Fruit fly (Drosophila melanogaster) whole organism, adult: ENCODE results near the gene c11.1.
A peak's percentile ranks its signal among the peaks of the same experiment; 100 is the strongest.

Experiments
- CG11617 ChIP-seq: fragments of 200-800 bp; sonication (Bioruptor generic); optimal IDR thresholded peaks from 2 replicates; lab custom pipeline; 2017; ENCODE audit warnings: mild to moderate bottlenecking, missing biosample characterization, missing genetic modification reagents, missing genetic modification characterization
- CG12768 ChIP-seq: fragments of 200-800 bp; sonication (Bioruptor generic); optimal IDR thresholded peaks from 2 replicates; lab custom pipeline; 2017; ENCODE audit warnings: missing biosample characterization, missing genetic modification characterization, mild to moderate bottlenecking, moderate library complexity, missing genetic modification reagents
- CG14711 ChIP-seq: fragments of 200-800 bp; sonication (Bioruptor generic); optimal IDR thresholded peaks from 2 replicates; lab custom pipeline; 2018; ENCODE audit warnings: missing biosample characterization, mild to moderate bottlenecking, missing genetic modification characterization, moderate library complexity
- CG1620 ChIP-seq: fragments of 200-800 bp; sonication (Bioruptor generic); optimal IDR thresholded peaks from 2 replicates; lab custom pipeline; 2016; ENCODE audit warnings: missing biosample characterization, missing genetic modification characterization
- CG33017 ChIP-seq: fragments of 200-800 bp; sonication (Bioruptor generic); optimal IDR thresholded peaks from 2 replicates; lab custom pipeline; 2018; ENCODE audit warnings: missing biosample characterization, mild to moderate bottlenecking, missing genetic modification characterization, moderate library complexity
- CG5204 ChIP-seq: fragments of 200-800 bp; sonication (Bioruptor generic); optimal IDR thresholded peaks from 2 replicates; lab custom pipeline; 2016; ENCODE audit warnings: missing biosample characterization, missing genetic modification characterization
- CG7045 ChIP-seq: fragments of 200-800 bp; sonication (Bioruptor generic); optimal IDR thresholded peaks from 2 replicates; lab custom pipeline; 2017; ENCODE audit warnings: missing biosample characterization, mild to moderate bottlenecking, missing genetic modification characterization
- CG7101 ChIP-seq: fragments of 200-800 bp; sonication (Bioruptor generic); optimal IDR thresholded peaks from 2 replicates; lab custom pipeline; 2018; ENCODE audit warnings: missing biosample characterization, mild to moderate bottlenecking, missing genetic modification characterization, moderate library complexity
- Clk ChIP-seq: fragments of 200-800 bp; sonication (Bioruptor generic); optimal IDR thresholded peaks from 2 replicates; lab custom pipeline; 2017; ENCODE audit warnings: missing biosample characterization, missing genetic modification characterization
- Crg-1 ChIP-seq: fragments of 200-800 bp; sonication (Bioruptor generic); optimal IDR thresholded peaks from 2 replicates; lab custom pipeline; 2016; ENCODE audit warnings: missing biosample characterization, missing genetic modification characterization
- Hr96 ChIP-seq: fragments of 200-800 bp; sonication (Bioruptor generic); optimal IDR thresholded peaks from 2 replicates; lab custom pipeline; 2016; ENCODE audit warnings: missing biosample characterization, missing genetic modification characterization
- Mnt ChIP-seq: fragments of 200-800 bp; sonication (Bioruptor generic); optimal IDR thresholded peaks from 2 replicates; lab custom pipeline; 2016; ENCODE audit warnings: missing biosample characterization, mild to moderate bottlenecking, missing genetic modification characterization
- bab1 ChIP-seq: fragments of 200-800 bp; sonication (Bioruptor generic); optimal IDR thresholded peaks from 3 replicates; lab custom pipeline; 2019; ENCODE audit warnings: missing biosample characterization, mild to moderate bottlenecking, missing genetic modification characterization, moderate library complexity
- cic ChIP-seq: fragments of 200-800 bp; sonication (Bioruptor generic); optimal IDR thresholded peaks from 2 replicates; lab custom pipeline; 2017; ENCODE audit warnings: missing biosample characterization, mild to moderate bottlenecking, missing genetic modification characterization, moderate library complexity
- cnc ChIP-seq, 2 experiments: fragments of >200 bp; optimal IDR thresholded peaks; 2 replicates each; lab custom pipeline; 2017
- kay ChIP-seq: fragments of 200-800 bp; sonication (Bioruptor generic); peaks from one replicate; lab custom pipeline; 2016; ENCODE audit warnings: missing biosample characterization, missing genetic modification characterization, borderline replicate concordance
- ovo ChIP-seq: fragments of 200-800 bp; sonication (Bioruptor generic); optimal IDR thresholded peaks from 2 replicates; lab custom pipeline; 2016; ENCODE audit warnings: missing biosample characterization, missing genetic modification characterization
- pad ChIP-seq: fragments of 200-800 bp; sonication (Bioruptor generic); optimal IDR thresholded peaks from 3 replicates; lab custom pipeline; 2017; ENCODE audit warnings: missing biosample characterization, missing genetic modification characterization, mild to moderate bottlenecking, moderate library complexity, missing genetic modification reagents
- tj ChIP-seq: fragments of 200-800 bp; sonication (Bioruptor generic); optimal IDR thresholded peaks from 3 replicates; lab custom pipeline; 2017; ENCODE audit warnings: missing biosample characterization, mild to moderate bottlenecking, missing genetic modification characterization, moderate library complexity
- toe ChIP-seq: fragments of 200-800 bp; sonication (Bioruptor generic); optimal IDR thresholded peaks from 2 replicates; lab custom pipeline; 2016; ENCODE audit warnings: missing biosample characterization, missing genetic modification characterization

The c11.1 gene

dm6 chrX:9255964-9256520 lies 26.9 kb downstream of the c11.1 start, which contains the start of gene ric8a:
ric8a (plus strand) TSS chrX:9256168.
- no peak for TF ChIP-seq CG5204 (GFP tag; lab: Kevin White, UChicago)
- TF ChIP-seq CG11617 (GFP tag; lab: Kevin White, UChicago), result peak; percentile 4
- no peak for TF ChIP-seq CG12768 (GFP tag; lab: Kevin White, UChicago)
- TF ChIP-seq CG14711, result peak; percentile 20
- TF ChIP-seq tj (GFP tag; lab: Kevin White, UChicago), result peak; percentile 7
- peak; percentile 19 for TF ChIP-seq Mnt

- TF ChIP-seq pad (GFP tag; lab: Kevin White, UChicago) (no peak), CG1620 (GFP tag; lab: Kevin White, UChicago) (no peak), kay (no peak), CG33017 (tag; lab: Kevin White, UChicago) (no peak), CG14711 (no peak), CG12768 (GFP tag; lab: Kevin White, UChicago) (no peak), cnc (optimal IDR thresholded peaks at IDR 0.05; lab: Kevin White, UChicago) (no peak), Crg-1 (GFP tag; lab: Kevin White, UChicago) (no peak), ovo (GFP tag; lab: Kevin White, UChicago) (no peak), bab1 (no peak), CG11617 (GFP tag; lab: Kevin White, UChicago) (no peak), cic (GFP tag; lab: Kevin White, UChicago) (no peak), CG5204 (GFP tag; lab: Kevin White, UChicago) (no peak), tj (GFP tag; lab: Kevin White, UChicago) (no peak)
Observed at dm6 chrX:9255021-9255420, 27.9 kb downstream of the c11.1 start.

- TF ChIP-seq ovo (GFP tag; lab: Kevin White, UChicago) (no peak), Crg-1 (GFP tag; lab: Kevin White, UChicago) (no peak), bab1 (no peak), Clk (GFP tag; lab: Kevin White, UChicago) (no peak), CG12768 (GFP tag; lab: Kevin White, UChicago) (no peak), CG1620 (GFP tag; lab: Kevin White, UChicago) (no peak), CG5204 (GFP tag; lab: Kevin White, UChicago) (no peak), CG7101 (no peak), toe (GFP tag; lab: Kevin White, UChicago) (no peak), CG11617 (GFP tag; lab: Kevin White, UChicago) (no peak), pad (GFP tag; lab: Kevin White, UChicago) (no peak), kay (no peak)
Observed at dm6 chrX:9252051-9252708, 30.7 kb downstream of the c11.1 start.

dm6 chrX:9251212-9251877 lies 31.6 kb downstream of the c11.1 start:
- no peak for TF ChIP-seq cic (GFP tag; lab: Kevin White, UChicago)
- TF ChIP-seq CG1620 (GFP tag; lab: Kevin White, UChicago), result no peak
- TF ChIP-seq cnc (optimal IDR thresholded peaks at IDR 0.05; lab: Kevin White, UChicago), result no peak
- no peak for TF ChIP-seq CG7045
- TF ChIP-seq CG12768 (GFP tag; lab: Kevin White, UChicago), result no peak
- TF ChIP-seq pad (GFP tag; lab: Kevin White, UChicago), result no peak
- peak; percentile 37 for TF ChIP-seq bab1
- no peak for TF ChIP-seq Clk (GFP tag; lab: Kevin White, UChicago)
- peak; percentile 37 for TF ChIP-seq CG11617 (GFP tag; lab: Kevin White, UChicago)
- no peak for TF ChIP-seq Crg-1 (GFP tag; lab: Kevin White, UChicago)
- TF ChIP-seq CG7101, result peak; percentile 32
- TF ChIP-seq CG14711, result peak; percentile 22
- TF ChIP-seq Hr96, result no peak
- TF ChIP-seq CG5204 (GFP tag; lab: Kevin White, UChicago), result peak; percentile 21
- peak; percentile 40 for TF ChIP-seq Mnt
- TF ChIP-seq toe (GFP tag; lab: Kevin White, UChicago), result no peak
- peak; percentile 30 for TF ChIP-seq tj (GFP tag; lab: Kevin White, UChicago)
- no peak for TF ChIP-seq kay
- TF ChIP-seq ovo (GFP tag; lab: Kevin White, UChicago), result peak; percentile 17
- TF ChIP-seq CG33017 (tag; lab: Kevin White, UChicago), result peak; percentile 26

- TF ChIP-seq tj (GFP tag; lab: Kevin White, UChicago) (peak; percentile 30), cnc (optimal IDR thresholded peaks at IDR 0.05; lab: Kevin White, UChicago) (no peak), CG33017 (tag; lab: Kevin White, UChicago) (no peak), Hr96 (no peak), Mnt (peak; percentile 46), CG1620 (GFP tag; lab: Kevin White, UChicago) (peak; percentile 17), bab1 (peak; percentile 65), CG11617 (GFP tag; lab: Kevin White, UChicago) (peak; percentile 2), CG7101 (peak; percentile 11), ovo (GFP tag; lab: Kevin White, UChicago) (peak; percentile 4)
Observed at dm6 chrX:9250161-9250831, 32.6 kb downstream of the c11.1 start, which contains the start of gene CG17754. CG17754 (plus strand) TSS chrX:9250420.
